Worm (Caenorhabditis elegans) whole organism, young adult: Measurements from ENCODE around the gene R09H3.3.

Experiments
- B0035.1 ChIP-seq: sonication (generic microtip); optimal IDR thresholded peaks from 2 replicates; lab custom pipeline; 2016; ENCODE audit warnings: missing genetic modification characterization, mild to moderate bottlenecking, missing compliant biosample characterization, missing genotype, missing genetic modification reagents
- C06A6.2 ChIP-seq: fragments of 200-800 bp; sonication (Bioruptor generic); conservative IDR thresholded peaks from 2 replicates; pipeline ENCODE4 v1.3.6; 2022; ENCODE audit warnings: missing genetic modification characterization, missing compliant biosample characterization
- D2030.7 ChIP-seq: fragments of 200-800 bp; sonication (Bioruptor generic); IDR thresholded peaks from 2 replicates; pipeline ENCODE4 v1.3.6; 2022; ENCODE audit warnings: missing genetic modification reagents, missing genetic modification characterization, missing compliant biosample characterization
- F10E7.11 ChIP-seq: sonication (generic microtip); optimal IDR thresholded peaks from 2 replicates; lab custom pipeline; 2017; ENCODE audit warnings: mild to moderate bottlenecking, missing genetic modification characterization, moderate library complexity, missing compliant biosample characterization
- F33H1.4 ChIP-seq: fragments of 200-800 bp; sonication (Bioruptor generic); IDR thresholded peaks from 2 replicates; pipeline ENCODE4 v1.3.6; 2022; ENCODE audit warnings: missing genetic modification reagents, missing genetic modification characterization, missing compliant biosample characterization
- F37B4.10 ChIP-seq: fragments of 200-800 bp; sonication (Bioruptor generic); IDR thresholded peaks from 2 replicates; pipeline ENCODE4 v1.3.6; 2022; ENCODE audit warnings: missing genetic modification characterization, missing compliant biosample characterization
- F39B2.1 ChIP-seq: fragments of 200-800 bp; sonication (Bioruptor generic); IDR thresholded peaks from 2 replicates; pipeline ENCODE4 v1.3.6; 2022; ENCODE audit warnings: missing genetic modification reagents, missing genetic modification characterization, missing compliant biosample characterization
- F57A8.1 ChIP-seq: fragments of 200-800 bp; sonication (Bioruptor generic); optimal IDR thresholded peaks from 2 replicates; lab custom pipeline; 2018; ENCODE audit warnings: mild to moderate bottlenecking, missing genetic modification characterization, moderate library complexity, missing compliant biosample characterization
- K11D2.4 ChIP-seq: fragments of 200-800 bp; sonication (Bioruptor generic); IDR thresholded peaks from 2 replicates; pipeline ENCODE4 v1.3.6; 2022; ENCODE audit warnings: missing genetic modification reagents, missing genetic modification characterization, missing compliant biosample characterization
- Y67H2A.10 ChIP-seq: fragments of 200-800 bp; sonication (Bioruptor generic); conservative IDR thresholded peaks from 2 replicates; pipeline ENCODE4 v1.3.6; 2022; ENCODE audit warnings: missing genetic modification reagents, missing genetic modification characterization, missing compliant biosample characterization
- ZK185.1 ChIP-seq: sonication (generic microtip); optimal IDR thresholded peaks from 2 replicates; lab custom pipeline; 2016; ENCODE audit warnings: mild to moderate bottlenecking, missing genetic modification characterization, missing compliant biosample characterization; ENCODE audit not compliant: poor library complexity, severe bottlenecking
- ama-1 ChIP-seq, 3 experiments: fragments of 150-350 bp in 1 of 3; sonication (generic microtip) in 2 of 3; optimal IDR thresholded peaks; 2 replicates each; lab custom pipeline; 2014 to 2018; ENCODE audit warnings: missing biosample characterization in 2 of 3, missing genetic modification characterization in 2 of 3, missing genetic modification reagents in 2 of 3
- aptf-3 ChIP-seq: fragments of 200-800 bp; sonication (Bioruptor generic); IDR thresholded peaks from 2 replicates; pipeline ENCODE4 v1.3.6; 2022; ENCODE audit warnings: missing genetic modification characterization, missing compliant biosample characterization
- attf-3 ChIP-seq: fragments of 200-800 bp; sonication (Bioruptor generic); conservative IDR thresholded peaks from 2 replicates; pipeline ENCODE4 v1.3.6; 2022; ENCODE audit warnings: missing genetic modification reagents, missing genetic modification characterization, missing compliant biosample characterization
- attf-6 ChIP-seq: fragments of 200-800 bp; sonication (Bioruptor generic); IDR thresholded peaks from 2 replicates; pipeline ENCODE4 v1.3.6; 2022; ENCODE audit warnings: missing genetic modification reagents, missing genetic modification characterization, missing compliant biosample characterization
- bed-1 ChIP-seq: fragments of 200-800 bp; sonication (Bioruptor generic); IDR thresholded peaks from 2 replicates; pipeline ENCODE4 v1.3.6; 2022; ENCODE audit warnings: missing genetic modification reagents, missing genetic modification characterization, missing compliant biosample characterization
- bed-2 ChIP-seq: fragments of 200-800 bp; sonication (Bioruptor generic); IDR thresholded peaks from 2 replicates; pipeline ENCODE4 v1.3.6; 2022; ENCODE audit warnings: missing genetic modification reagents, missing genetic modification characterization, missing compliant biosample characterization
- ccch-3 ChIP-seq: fragments of 200-800 bp; sonication (Bioruptor generic); optimal IDR thresholded peaks from 2 replicates; lab custom pipeline; 2018; ENCODE audit warnings: mild to moderate bottlenecking, missing genetic modification characterization, missing compliant biosample characterization
- ceh-79 ChIP-seq: sonication (generic microtip); optimal IDR thresholded peaks from 2 replicates; lab custom pipeline; 2017; ENCODE audit warnings: mild to moderate bottlenecking, missing genetic modification characterization, missing compliant biosample characterization
- ceh-91 ChIP-seq: fragments of 200-800 bp; sonication (Bioruptor generic); IDR thresholded peaks from 2 replicates; pipeline ENCODE4 v1.3.6; 2022; ENCODE audit warnings: missing genetic modification reagents, missing genetic modification characterization, missing compliant biosample characterization
- efl-1 ChIP-seq: fragments of 150-350 bp; optimal IDR thresholded peaks from 2 replicates; lab custom pipeline; 2014; ENCODE audit warnings: missing biosample characterization, missing genetic modification reagents, missing genetic modification characterization
- egl-18 ChIP-seq: fragments of 200-800 bp; sonication (Bioruptor generic); IDR thresholded peaks from 2 replicates; pipeline ENCODE4 v1.3.6; 2022; ENCODE audit warnings: missing genetic modification reagents, missing genetic modification characterization, missing compliant biosample characterization
- hlh-12 ChIP-seq: sonication (generic microtip); optimal IDR thresholded peaks from 2 replicates; lab custom pipeline; 2016; ENCODE audit warnings: missing genetic modification characterization, missing compliant biosample characterization
- hlh-26 ChIP-seq: fragments of 200-800 bp; sonication (Bioruptor generic); conservative IDR thresholded peaks from 2 replicates; pipeline ENCODE4 v1.3.6; 2022; ENCODE audit warnings: missing genetic modification reagents, missing genetic modification characterization, missing compliant biosample characterization
- hmg-1.2 ChIP-seq: fragments of 200-800 bp; sonication (Bioruptor generic); IDR thresholded peaks from 2 replicates; pipeline ENCODE4 v1.3.6; 2022; ENCODE audit warnings: missing genetic modification reagents, missing genetic modification characterization, missing compliant biosample characterization
- hrde-1 ChIP-seq: sonication (generic microtip); optimal IDR thresholded peaks from 2 replicates; lab custom pipeline; 2016; ENCODE audit warnings: missing genetic modification characterization, mild to moderate bottlenecking, missing compliant biosample characterization, moderate library complexity, missing genotype, missing genetic modification reagents, borderline replicate concordance
- let-607 ChIP-seq, 2 experiments: fragments of 200-800 bp in 1 of 2; sonication (Bioruptor generic) in 1 of 2; sonication (generic microtip) in 1 of 2; optimal IDR thresholded peaks; 2 replicates each; lab custom pipeline; 2016 to 2018; ENCODE audit warnings: mild to moderate bottlenecking in 2 of 2, missing compliant biosample characterization in 2 of 2, missing genetic modification characterization in 2 of 2, moderate library complexity in 2 of 2, missing genotype in 1 of 2
- lin-26 ChIP-seq: fragments of 200-800 bp; sonication (Bioruptor generic); IDR thresholded peaks from 2 replicates; pipeline ENCODE4 v1.3.6; 2022; ENCODE audit warnings: missing genetic modification reagents, missing genetic modification characterization, missing compliant biosample characterization
- lin-35 ChIP-seq, 3 experiments: fragments of 150-350 bp in 2 of 3; sonication (generic microtip) in 1 of 3; optimal IDR thresholded peaks; 2 replicates each; lab custom pipeline; 2014 to 2018; ENCODE audit warnings: missing biosample characterization in 3 of 3, missing genetic modification characterization in 3 of 3, missing genetic modification reagents in 3 of 3
- lin-54 ChIP-seq: fragments of 200-800 bp; sonication (Bioruptor generic); optimal IDR thresholded peaks from 2 replicates; lab custom pipeline; 2018; ENCODE audit warnings: mild to moderate bottlenecking, missing genetic modification characterization, missing compliant biosample characterization
- lsl-1 ChIP-seq: fragments of 200-800 bp; sonication (Bioruptor generic); optimal IDR thresholded peaks from 2 replicates; lab custom pipeline; 2018; ENCODE audit warnings: mild to moderate bottlenecking, missing genetic modification characterization, moderate library complexity, missing compliant biosample characterization
- lsy-27 ChIP-seq: sonication (generic microtip); optimal IDR thresholded peaks from 2 replicates; lab custom pipeline; 2017; ENCODE audit warnings: missing genetic modification characterization, mild to moderate bottlenecking, missing compliant biosample characterization, antibody characterized with exemption, missing genotype, borderline replicate concordance; ENCODE audit not compliant: insufficient read depth
- madf-6 ChIP-seq: fragments of 200-800 bp; sonication (Bioruptor generic); IDR thresholded peaks from 2 replicates; pipeline ENCODE4 v1.3.6; 2022; ENCODE audit warnings: missing genetic modification reagents, missing genetic modification characterization, missing compliant biosample characterization
- mxl-1 ChIP-seq: sonication (generic microtip); optimal IDR thresholded peaks from 2 replicates; lab custom pipeline; 2016; ENCODE audit warnings: missing genetic modification characterization, missing compliant biosample characterization
- nfyb-1 ChIP-seq: fragments of 200-800 bp; sonication (Bioruptor generic); IDR thresholded peaks from 2 replicates; pipeline ENCODE4 v1.3.6; 2022; ENCODE audit warnings: missing genetic modification reagents, missing genetic modification characterization, missing compliant biosample characterization
- nhr-120 ChIP-seq: fragments of 200-800 bp; sonication (Bioruptor generic); IDR thresholded peaks from 2 replicates; pipeline ENCODE4 v1.3.6; 2022; ENCODE audit warnings: missing genetic modification characterization, missing compliant biosample characterization
- pha-4 ChIP-seq: fragments of 150-350 bp; sonication (generic microtip); optimal IDR thresholded peaks from 2 replicates; lab custom pipeline; 2014; ENCODE audit warnings: missing biosample characterization, missing genetic modification reagents, missing genetic modification characterization
- rec-8 ChIP-seq, 2 experiments: sonication (generic microtip); optimal IDR thresholded peaks; 2 replicates each; lab custom pipeline; 2016; ENCODE audit warnings: mild to moderate bottlenecking in 2 of 2, missing genetic modification characterization in 2 of 2, missing genetic modification reagents in 2 of 2, missing genotype in 2 of 2, missing biosample characterization in 1 of 2, missing compliant biosample characterization in 1 of 2, moderate library complexity in 1 of 2
- rpc-1 ChIP-seq, 2 experiments: fragments of 150-350 bp in 1 of 2; sonication (generic microtip) in 1 of 2; optimal IDR thresholded peaks; 2 replicates each; lab custom pipeline; 2014 to 2018; ENCODE audit warnings: missing biosample characterization in 1 of 2, missing genetic modification characterization in 1 of 2, missing genetic modification reagents in 1 of 2, missing genotype in 1 of 2
- sdz-38 ChIP-seq: sonication (generic microtip); optimal IDR thresholded peaks from 2 replicates; lab custom pipeline; 2016; ENCODE audit warnings: missing genotype, missing genetic modification characterization, missing compliant biosample characterization
- sea-2 ChIP-seq: fragments of 200-800 bp; sonication (Bioruptor generic); IDR thresholded peaks from 2 replicates; pipeline ENCODE4 v1.3.6; 2022; ENCODE audit warnings: missing genetic modification characterization, missing compliant biosample characterization
- snpc-3.4 ChIP-seq: sonication (generic microtip); optimal IDR thresholded peaks from 2 replicates; lab custom pipeline; 2017; ENCODE audit warnings: missing genetic modification characterization, mild to moderate bottlenecking, missing compliant biosample characterization, antibody characterized with exemption, moderate library complexity, missing genotype, missing genetic modification reagents
- tlf-1 ChIP-seq: fragments of 200-800 bp; sonication (Bioruptor generic); optimal IDR thresholded peaks from 2 replicates; lab custom pipeline; 2018; ENCODE audit warnings: mild to moderate bottlenecking, missing genetic modification characterization, missing compliant biosample characterization
- unc-130 ChIP-seq: sonication (generic microtip); optimal IDR thresholded peaks from 2 replicates; lab custom pipeline; 2016; ENCODE audit warnings: missing genetic modification reagents, missing genetic modification characterization, missing compliant biosample characterization
- ztf-28 ChIP-seq: fragments of 200-800 bp; sonication (Bioruptor generic); IDR thresholded peaks from 2 replicates; pipeline ENCODE4 v1.3.6; 2022; ENCODE audit warnings: missing genetic modification reagents, missing genetic modification characterization, missing compliant biosample characterization
- ztf-6 ChIP-seq: fragments of 200-800 bp; sonication (Bioruptor generic); IDR thresholded peaks from 2 replicates; pipeline ENCODE4 v1.3.6; 2022; ENCODE audit warnings: missing genetic modification reagents, missing genetic modification characterization, missing compliant biosample characterization

The R09H3.3 gene

ce11 chrX:1627013-1627412 is 41.6 kb downstream of the R09H3.3 start (continued):
- TF ChIP-seq F37B4.10 (GFP tag; lab: Robert Waterston, UW) (0 out of 2 replicates have a peak, but pooled peaks have one; percentile 51), bed-2 (GFP tag; lab: Robert Waterston, UW) (peak; percentile 80), ceh-79 (no peak), F39B2.1 (GFP tag; lab: Robert Waterston, UW) (no peak), ztf-28 (GFP tag; lab: Robert Waterston, UW) (0 out of 2 replicates have a peak, but pooled peaks have one; percentile 15), C06A6.2 (GFP tag; lab: Robert Waterston, UW) (peak; percentile 93), let-607 (tag; optimal IDR thresholded peaks at IDR 0.05; lab: Kevin White, UChicago) (peak; percentile 71 to 88), nfyb-1 (peak; percentile 97), hlh-12 (tag; lab: Kevin White, UChicago) (peak; percentile 65), hrde-1 (tag; lab: Kevin White, UChicago) (no peak), B0035.1 (tag; lab: Kevin White, UChicago) (peak; percentile 95), F10E7.11 (tag; lab: Kevin White, UChicago) (peak; percentile 96), pha-4 (tag; lab: Kevin White, UChicago) (peak; percentile 93), lin-26 (GFP tag; lab: Robert Waterston, UW) (peak; percentile 80), tlf-1 (GFP tag; lab: Kevin White, UChicago) (peak; percentile 97), ztf-6 (GFP tag; lab: Robert Waterston, UW) (peak; percentile 86; the same call in 1 of the 2 replicates), efl-1 (no peak), hmg-1.2 (GFP tag; lab: Robert Waterston, UW) (peak; percentile 86), lin-35 (GFP tag; optimal IDR thresholded peaks at IDR 0.05; lab: Kevin White, UChicago) (peak in 2 of 3 experiments; percentile 75 to 98), ccch-3 (GFP tag; lab: Kevin White, UChicago) (peak; percentile 89), hlh-26 (GFP tag; lab: Robert Waterston, UW) (no peak), F33H1.4 (0 out of 2 replicates have a peak, but pooled peaks have one; percentile 24), ZK185.1 (tag; lab: Kevin White, UChicago) (peak; percentile 98), mxl-1 (tag; lab: Kevin White, UChicago) (peak; percentile 17), ama-1 (optimal IDR thresholded peaks at IDR 0.05; lab: Kevin White, UChicago) (no peak), ama-1 (GFP tag; optimal IDR thresholded peaks at IDR 0.05; lab: Kevin White, UChicago) (peak in 1 of 2 experiments; percentile 78), madf-6 (GFP tag; lab: Robert Waterston, UW) (no peak), K11D2.4 (peak; percentile 99), rpc-1 (optimal IDR thresholded peaks at IDR 0.05; lab: Kevin White, UChicago) (peak; percentile 10), rpc-1 (tag; optimal IDR thresholded peaks at IDR 0.05; lab: Kevin White, UChicago) (no peak), Y67H2A.10 (GFP tag; lab: Robert Waterston, UW) (peak; percentile 20; the same call in 1 of the 2 replicates), aptf-3 (GFP tag; lab: Robert Waterston, UW) (no peak), F57A8.1 (peak; percentile 67), ceh-91 (GFP tag; lab: Robert Waterston, UW) (no peak), rec-8 (tag; optimal IDR thresholded peaks at IDR 0.05; lab: Kevin White, UChicago) (peak in 1 of 2 experiments; percentile 44), lsy-27 (tag; lab: Kevin White, UChicago) (no peak), sea-2 (no peak), unc-130 (GFP tag; lab: Kevin White, UChicago) (peak; percentile 0), attf-6 (GFP tag; lab: Robert Waterston, UW) (no peak), lsl-1 (GFP tag; lab: Kevin White, UChicago) (no peak), snpc-3.4 (peak; percentile 27), sdz-38 (no peak), egl-18 (peak; percentile 88; the same call in 1 of the 2 replicates), lin-54 (GFP tag; lab: Kevin White, UChicago) (peak; percentile 90), nhr-120 (GFP tag; lab: Robert Waterston, UW) (0 out of 2 replicates have a peak, but pooled peaks have one; percentile 86), bed-1 (GFP tag; lab: Robert Waterston, UW) (no peak), attf-3 (GFP tag; lab: Robert Waterston, UW) (0 out of 2 replicates have a peak, but pooled peaks have one; percentile 21), D2030.7 (no peak)
